Fruit fly (Drosophila melanogaster): ENCODE measurements around the gene Ten-a.

dm6 chrX:12020857-12021256 is 22.6 kb upstream of the Ten-a start, which contains the start of gene Tango4:
- no peak for TF ChIP-seq CTCF (optimal IDR thresholded peaks at IDR 0.05)
- no peak for TF ChIP-seq CG8478 (optimal IDR thresholded peaks at IDR 0.05)
